Worm (Caenorhabditis elegans): ENCODE data around the gene ZK892.5.

- TF ChIP-seq zag-1 (tag; optimal IDR thresholded peaks at IDR 0.05) = no peak
- TF ChIP-seq sea-2 (GFP tag; optimal IDR thresholded peaks at IDR 0.05) = no peak
- TF ChIP-seq skn-1 (tag; optimal IDR thresholded peaks at IDR 0.05) = no peak
- TF ChIP-seq nhr-77 (tag; optimal IDR thresholded peaks at IDR 0.05) = no peak
- TF ChIP-seq ceh-82 (tag; optimal IDR thresholded peaks at IDR 0.05) = no peak
- TF ChIP-seq snpc-4 (tag; optimal IDR thresholded peaks at IDR 0.05) = no peak
- TF ChIP-seq nfya-1 (tag; optimal IDR thresholded peaks at IDR 0.05; ENCODE audit: insufficient read depth) = no peak
Measured at ce11 chrII:9990812-9991211, 17.2 kb upstream of the ZK892.5 start, which contains the start of gene lec-3.

All from whole organism, L3 larva.